Worm (Caenorhabditis elegans) whole organism, L4 larva: ENCODE data around the gene ifb-2.

Experiments used
- F10B5.3 ChIP-seq: sonication (generic microtip); optimal IDR thresholded peaks from 2 replicates; lab custom pipeline; 2016; ENCODE audit warnings: mild to moderate bottlenecking, missing genetic modification characterization, missing compliant biosample characterization
- Y105C5A.15 ChIP-seq: fragments of 200-800 bp; sonication (Bioruptor generic); IDR thresholded peaks from 2 replicates; pipeline ENCODE4 v1.3.6; 2022; ENCODE audit warnings: missing genetic modification characterization, missing compliant biosample characterization
- ceh-28 ChIP-seq: fragments of 150-350 bp; optimal IDR thresholded peaks from 2 replicates; lab custom pipeline; 2014; ENCODE audit warnings: missing biosample characterization, missing genetic modification reagents, missing genetic modification characterization
- cey-2 ChIP-seq: sonication (generic microtip); optimal IDR thresholded peaks from 3 replicates; lab custom pipeline; 2017; ENCODE audit warnings: missing genetic modification characterization, mild to moderate bottlenecking, missing compliant biosample characterization, antibody characterized with exemption, borderline replicate concordance; ENCODE audit not compliant: insufficient read depth
- ctbp-1 ChIP-seq: fragments of 200-800 bp; sonication (Bioruptor generic); IDR thresholded peaks from 2 replicates; pipeline ENCODE4 v1.3.6; 2022; ENCODE audit warnings: missing genetic modification reagents, missing genetic modification characterization, missing compliant biosample characterization
- daf-19 ChIP-seq: fragments of 200-800 bp; sonication (Bioruptor generic); conservative IDR thresholded peaks from 2 replicates; pipeline ENCODE4 v1.3.6; 2022; ENCODE audit warnings: missing genetic modification characterization, missing compliant biosample characterization
- dmd-9 ChIP-seq: fragments of 200-800 bp; sonication (Bioruptor generic); IDR thresholded peaks from 2 replicates; pipeline ENCODE4 v1.3.6; 2022; ENCODE audit warnings: missing genetic modification reagents, missing genetic modification characterization, missing compliant biosample characterization
- dve-1 ChIP-seq: sonication (generic microtip); optimal IDR thresholded peaks from 2 replicates; lab custom pipeline; 2017; ENCODE audit warnings: antibody characterized with exemption, mild to moderate bottlenecking, missing genetic modification characterization, missing compliant biosample characterization; ENCODE audit not compliant: insufficient read depth
- fkh-10 ChIP-seq: fragments of 150-350 bp; optimal IDR thresholded peaks from 2 replicates; lab custom pipeline; 2014; ENCODE audit warnings: missing biosample characterization, missing genetic modification reagents, missing genetic modification characterization
- hlh-11 ChIP-seq: fragments of 200-800 bp; sonication (Bioruptor generic); optimal IDR thresholded peaks from 2 replicates; lab custom pipeline; 2018; ENCODE audit warnings: mild to moderate bottlenecking, missing genetic modification characterization, missing compliant biosample characterization
- hmg-1.1 ChIP-seq: fragments of 200-800 bp; sonication (Bioruptor generic); IDR thresholded peaks from 2 replicates; pipeline ENCODE4 v1.3.6; 2022; ENCODE audit warnings: missing genetic modification reagents, missing genetic modification characterization, missing compliant biosample characterization
- lim-7 ChIP-seq: fragments of 200-800 bp; sonication (Bioruptor generic); IDR thresholded peaks from 2 replicates; pipeline ENCODE4 v1.3.6; 2022; ENCODE audit warnings: missing genetic modification characterization, missing compliant biosample characterization
- lin-13 ChIP-seq: fragments of 150-350 bp; optimal IDR thresholded peaks from 2 replicates; lab custom pipeline; 2014; ENCODE audit warnings: missing biosample characterization, missing genetic modification reagents, missing genetic modification characterization
- lin-38 ChIP-seq: fragments of 200-800 bp; sonication (Bioruptor generic); IDR thresholded peaks from 2 replicates; pipeline ENCODE4 v1.3.6; 2022; ENCODE audit warnings: missing genetic modification reagents, missing genetic modification characterization, missing compliant biosample characterization
- madf-9 ChIP-seq: fragments of 200-800 bp; sonication (Bioruptor generic); conservative IDR thresholded peaks from 2 replicates; pipeline ENCODE4 v1.3.6; 2022; ENCODE audit warnings: missing genetic modification reagents, missing genetic modification characterization, missing compliant biosample characterization
- mep-1 ChIP-seq: fragments of 150-350 bp; sonication (generic microtip); optimal IDR thresholded peaks from 3 replicates; lab custom pipeline; 2014; ENCODE audit warnings: missing biosample characterization, missing genetic modification characterization
- mes-2 ChIP-seq: sonication (generic microtip); optimal IDR thresholded peaks from 2 replicates; lab custom pipeline; 2016; ENCODE audit warnings: missing genotype, mild to moderate bottlenecking, missing genetic modification characterization, missing compliant biosample characterization; ENCODE audit not compliant: poor library complexity, severe bottlenecking
- mxl-2 ChIP-seq: fragments of 200-800 bp; sonication (Bioruptor generic); conservative IDR thresholded peaks from 2 replicates; pipeline ENCODE4 v1.3.6; 2022; ENCODE audit warnings: missing genetic modification reagents, missing genetic modification characterization, missing compliant biosample characterization
- nhr-10 ChIP-seq: fragments of 150-350 bp; optimal IDR thresholded peaks from 2 replicates; lab custom pipeline; 2014; ENCODE audit warnings: missing biosample characterization, missing genetic modification characterization
- nhr-11 ChIP-seq: fragments of 150-350 bp; optimal IDR thresholded peaks from 2 replicates; lab custom pipeline; 2014; ENCODE audit warnings: missing biosample characterization, missing genetic modification characterization
- nhr-28 ChIP-seq: fragments of 150-350 bp; optimal IDR thresholded peaks from 2 replicates; lab custom pipeline; 2014; ENCODE audit warnings: missing biosample characterization, missing genetic modification characterization
- nhr-41 ChIP-seq: fragments of 200-800 bp; sonication (Bioruptor generic); IDR thresholded peaks from 2 replicates; pipeline ENCODE4 v1.3.6; 2022; ENCODE audit warnings: missing genetic modification reagents, missing genetic modification characterization, missing compliant biosample characterization
- nhr-42 ChIP-seq: fragments of 200-800 bp; sonication (Bioruptor generic); IDR thresholded peaks from 2 replicates; pipeline ENCODE4 v1.3.6; 2022; ENCODE audit warnings: missing genetic modification characterization, missing compliant biosample characterization
- nhr-48 ChIP-seq: sonication (generic microtip); optimal IDR thresholded peaks from 2 replicates; lab custom pipeline; 2016; ENCODE audit warnings: mild to moderate bottlenecking, missing genetic modification characterization, missing compliant biosample characterization
- nhr-77 ChIP-seq: fragments of 150-350 bp; optimal IDR thresholded peaks from 2 replicates; lab custom pipeline; 2014; ENCODE audit warnings: missing biosample characterization, missing genetic modification characterization
- pqm-1 ChIP-seq: sonication (generic microtip); optimal IDR thresholded peaks from 2 replicates; lab custom pipeline; 2017; ENCODE audit warnings: missing biosample characterization, missing genetic modification characterization
- saeg-2 ChIP-seq: fragments of 200-800 bp; sonication (Bioruptor generic); IDR thresholded peaks from 2 replicates; pipeline ENCODE4 v1.3.6; 2022; ENCODE audit warnings: missing genetic modification reagents, missing genetic modification characterization, missing compliant biosample characterization
- set-16 ChIP-seq: fragments of 200-800 bp; sonication (Bioruptor generic); IDR thresholded peaks from 2 replicates; pipeline ENCODE4 v1.3.6; 2022; ENCODE audit warnings: missing genetic modification reagents, missing genetic modification characterization, missing compliant biosample characterization
- snpc-1.2 ChIP-seq: fragments of 200-800 bp; sonication (Bioruptor generic); IDR thresholded peaks from 2 replicates; pipeline ENCODE4 v1.3.6; 2022; ENCODE audit warnings: missing genetic modification reagents, missing genetic modification characterization, missing compliant biosample characterization
- snpc-4 ChIP-seq: fragments of 150-350 bp; optimal IDR thresholded peaks from 2 replicates; lab custom pipeline; 2014; ENCODE audit warnings: missing biosample characterization, missing genetic modification characterization
- spr-1 ChIP-seq: sonication (generic microtip); optimal IDR thresholded peaks from 2 replicates; lab custom pipeline; 2016; ENCODE audit warnings: mild to moderate bottlenecking, missing genetic modification characterization, missing compliant biosample characterization
- spr-3 ChIP-seq: fragments of 200-800 bp; sonication (Bioruptor generic); optimal IDR thresholded peaks from 2 replicates; lab custom pipeline; 2018; ENCODE audit warnings: mild to moderate bottlenecking, missing genetic modification characterization, missing compliant biosample characterization
- tag-97 ChIP-seq: fragments of 200-800 bp; sonication (Bioruptor generic); IDR thresholded peaks from 2 replicates; pipeline ENCODE4 v1.3.6; 2022; ENCODE audit warnings: missing genetic modification characterization, missing compliant biosample characterization
- unc-130 ChIP-seq: sonication (generic microtip); optimal IDR thresholded peaks from 2 replicates; lab custom pipeline; 2016; ENCODE audit warnings: missing genetic modification reagents, missing genetic modification characterization, missing compliant biosample characterization
- unc-62 ChIP-seq, 3 experiments: fragments of 150-350 bp in 1 of 3; sonication (generic microtip); optimal IDR thresholded peaks in 2 of 3; peaks in 1 of 3; 1 replicate in 1 of 3; 2 replicates in 2 of 3; lab custom pipeline; 2014 to 2017; ENCODE audit warnings: missing biosample characterization in 3 of 3, missing genetic modification characterization in 3 of 3, missing genetic modification reagents in 3 of 3, missing genotype in 1 of 3
- vab-7 ChIP-seq: fragments of 200-800 bp; sonication (Bioruptor generic); IDR thresholded peaks from 2 replicates; pipeline ENCODE4 v1.3.6; 2022; ENCODE audit warnings: missing genetic modification reagents, missing genetic modification characterization, missing compliant biosample characterization
- zag-1 ChIP-seq: fragments of 150-350 bp; optimal IDR thresholded peaks from 2 replicates; lab custom pipeline; 2014; ENCODE audit warnings: missing biosample characterization, missing genetic modification characterization
- zfp-2 ChIP-seq: sonication (generic microtip); optimal IDR thresholded peaks from 2 replicates; lab custom pipeline; 2016; ENCODE audit warnings: mild to moderate bottlenecking, missing genetic modification characterization, missing compliant biosample characterization
- zip-11 ChIP-seq: fragments of 200-800 bp; sonication (Bioruptor generic); IDR thresholded peaks from 2 replicates; pipeline ENCODE4 v1.3.6; 2022; ENCODE audit warnings: missing genetic modification characterization, missing compliant biosample characterization
- zip-2 ChIP-seq: fragments of 150-350 bp; optimal IDR thresholded peaks from 2 replicates; lab custom pipeline; 2014; ENCODE audit warnings: missing biosample characterization, missing genetic modification characterization

Gene ifb-2

DNA sequence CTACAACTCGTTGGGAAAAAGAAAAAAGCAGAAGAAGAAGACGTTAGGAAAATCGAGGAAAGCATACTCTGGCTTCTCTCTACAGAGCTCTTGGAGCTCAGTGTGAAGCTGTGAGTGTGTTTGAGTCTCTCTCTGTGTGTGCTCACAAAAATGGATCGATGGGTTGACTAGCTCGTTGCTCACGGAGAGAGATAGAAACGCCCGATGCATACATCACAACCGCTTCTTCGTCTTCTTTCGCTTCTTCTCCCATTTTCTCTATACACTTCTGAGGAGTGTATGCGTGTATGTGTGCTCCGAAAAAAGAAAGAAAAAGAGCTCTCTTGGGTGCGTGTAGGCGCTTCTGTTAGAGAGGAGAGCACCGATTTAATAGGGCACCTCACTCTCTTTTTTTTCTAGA is 24.9 kb upstream of the ifb-2 start (continued):
- TF ChIP-seq hmg-1.1 (GFP tag; lab: Robert Waterston, UW) (peak; percentile 86), ceh-28 (peak; percentile 61), nhr-48 (tag; lab: Kevin White, UChicago) (no peak), nhr-10 (tag; lab: Kevin White, UChicago) (no peak)
- TF ChIP-seq, all 104 proteins: peak for 19

DNA sequence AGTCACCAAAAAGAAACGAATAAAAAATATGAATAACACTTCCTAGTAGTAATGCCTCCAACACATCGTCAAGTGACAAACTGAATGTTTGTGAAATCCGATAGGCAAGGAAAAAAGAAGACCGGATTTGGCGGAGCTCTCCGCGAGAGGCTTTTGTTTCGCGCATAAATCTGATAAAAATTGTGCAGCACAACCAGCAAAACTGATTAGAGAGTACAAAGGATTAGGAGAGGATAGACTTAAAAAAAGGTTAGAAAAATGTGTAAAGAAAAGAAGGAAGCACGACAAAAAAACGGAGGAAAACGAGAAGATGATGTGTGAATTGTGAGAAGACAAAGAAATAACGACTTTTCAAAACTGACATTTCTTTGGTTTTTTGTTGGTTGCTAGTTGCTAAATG is 22.3 kb upstream of the ifb-2 start, which contains the start of gene rab-3:
Gene rab-3, minus strand, starts transcription at position 147 of the 400 bp plus-strand sequence.
- TF ChIP-seq hlh-11 (tag; lab: Kevin White, UChicago) = no peak
- TF ChIP-seq F10B5.3 (tag; lab: Kevin White, UChicago) = no peak
- TF ChIP-seq snpc-1.2 = no peak
- TF ChIP-seq ctbp-1 (GFP tag; lab: Robert Waterston, UW) = 0 out of 2 replicates have a peak, but pooled peaks have one; percentile 14
- TF ChIP-seq spr-1 (tag; lab: Kevin White, UChicago) = no peak
- TF ChIP-seq fkh-10 (GFP tag; lab: Kevin White, UChicago) = peak; percentile 10
- no peak for TF ChIP-seq pqm-1
- peak in 1 of 2 experiments; percentile 35 for TF ChIP-seq unc-62 (GFP tag; optimal IDR thresholded peaks at IDR 0.05 in 1 of 2; lab: Kevin White, UChicago)
- no peak for TF ChIP-seq unc-62 (tag; optimal IDR thresholded peaks at IDR 0.05; lab: Kevin White, UChicago)
- TF ChIP-seq nhr-41 (GFP tag; lab: Robert Waterston, UW) = no peak

DNA sequence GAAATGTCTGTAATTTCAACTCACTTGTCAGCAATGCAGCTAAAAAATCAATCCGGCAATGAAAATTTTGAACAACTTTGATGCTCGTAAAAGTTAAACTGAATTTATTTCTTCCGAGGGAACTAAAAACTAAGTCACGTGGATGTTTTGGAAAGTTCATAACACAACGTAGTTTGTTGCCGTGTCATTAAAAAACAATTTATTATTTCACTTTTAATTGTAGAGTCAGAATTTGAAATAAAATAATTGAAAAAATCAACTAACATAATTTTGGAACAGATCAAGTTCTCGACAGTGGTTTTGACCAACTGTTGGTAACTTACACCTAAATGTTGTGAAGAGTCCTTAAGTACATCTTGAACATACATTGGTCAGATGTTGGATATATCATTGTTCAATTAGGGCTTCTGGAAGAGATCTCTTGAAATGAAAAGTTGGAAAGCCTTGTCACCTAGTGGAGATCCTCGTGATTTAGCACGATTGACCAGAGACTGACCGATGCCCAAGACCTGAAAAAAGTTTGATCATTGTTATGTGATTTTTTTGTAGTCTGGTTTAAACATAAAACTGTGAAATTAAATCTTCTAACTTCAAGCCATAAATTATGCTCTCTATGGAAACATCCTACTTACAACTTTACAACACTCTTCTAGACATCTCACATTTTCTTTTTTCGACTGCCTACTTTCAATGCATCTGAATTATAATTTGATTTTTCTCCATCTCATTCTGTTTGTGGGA is 19.5 kb upstream of the ifb-2 start, which contains the start of the genes C18A3.7 and C18A3.11:
Gene C18A3.7, minus strand, starts transcription at position 101 of the 741 bp plus-strand sequence.
Gene C18A3.11, plus strand, starts transcription at position 691 of the 741 bp plus-strand sequence.
- TF ChIP-seq spr-3 (GFP tag; lab: Kevin White, UChicago) = no peak
- no peak for TF ChIP-seq dmd-9 (GFP tag; lab: Robert Waterston, UW)
- no peak for TF ChIP-seq mes-2 (tag; lab: Kevin White, UChicago)
- TF ChIP-seq snpc-4 (tag; lab: Kevin White, UChicago) = no peak
- TF ChIP-seq vab-7 (GFP tag; lab: Robert Waterston, UW) = no peak
- no peak for TF ChIP-seq nhr-11 (tag; lab: Kevin White, UChicago)
- no peak for TF ChIP-seq lin-13 (GFP tag; lab: Kevin White, UChicago)
- TF ChIP-seq nhr-42 (GFP tag; lab: Robert Waterston, UW) = no peak
- TF ChIP-seq set-16 (GFP tag; lab: Robert Waterston, UW) = no peak
- TF ChIP-seq ctbp-1 (GFP tag; lab: Robert Waterston, UW) = no peak
- no peak for TF ChIP-seq cey-2
- TF ChIP-seq mxl-2 (GFP tag; lab: Robert Waterston, UW) = no peak
- TF ChIP-seq saeg-2 (GFP tag; lab: Robert Waterston, UW) = no peak
- no peak for TF ChIP-seq pqm-1
- no peak for TF ChIP-seq lim-7 (GFP tag; lab: Robert Waterston, UW)
- no peak for TF ChIP-seq nhr-77
- no peak for TF ChIP-seq daf-19 (GFP tag; lab: Robert Waterston, UW)

DNA sequence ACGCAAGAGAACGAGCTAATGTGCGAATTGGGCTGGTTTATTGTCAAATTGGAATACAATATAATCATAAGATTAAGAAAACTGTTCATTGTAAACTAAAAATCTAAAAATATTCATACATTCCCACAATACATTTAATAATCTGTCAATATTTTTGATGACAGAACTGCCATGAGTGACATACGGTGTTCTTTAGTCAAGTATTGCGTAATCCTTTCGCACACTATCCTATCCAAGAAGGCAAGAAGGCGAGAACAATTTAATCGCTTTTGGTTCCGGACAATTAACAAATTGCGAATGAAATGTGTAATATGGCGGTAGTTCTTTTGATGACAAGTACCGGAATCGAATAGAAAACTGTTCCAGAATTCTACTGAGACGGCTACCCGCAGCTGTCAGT is 15.1 kb upstream of the ifb-2 start:
- no peak for TF ChIP-seq zag-1
- TF ChIP-seq nhr-41 (GFP tag; lab: Robert Waterston, UW) = no peak
- TF ChIP-seq unc-130 (GFP tag; lab: Kevin White, UChicago) = no peak
- TF ChIP-seq zip-11 (GFP tag; lab: Robert Waterston, UW) = no peak
- TF ChIP-seq Y105C5A.15 (GFP tag; lab: Robert Waterston, UW) = no peak
- no peak for TF ChIP-seq vab-7 (GFP tag; lab: Robert Waterston, UW)
- no peak for TF ChIP-seq nhr-77
- no peak for TF ChIP-seq zip-2
- TF ChIP-seq dve-1 (tag; lab: Kevin White, UChicago) = no peak
- TF ChIP-seq dmd-9 (GFP tag; lab: Robert Waterston, UW) = no peak
- TF ChIP-seq zfp-2 (tag; lab: Kevin White, UChicago) = no peak
- TF ChIP-seq nhr-28 (tag; lab: Kevin White, UChicago) = no peak
- no peak for TF ChIP-seq nhr-48 (tag; lab: Kevin White, UChicago)
- no peak for TF ChIP-seq lin-38
- TF ChIP-seq mes-2 (tag; lab: Kevin White, UChicago) = no peak
- no peak for TF ChIP-seq madf-9
- TF ChIP-seq tag-97 = no peak
- TF ChIP-seq mep-1 (tag; lab: Kevin White, UChicago) = no peak
- TF ChIP-seq, all 104 proteins: peak for 0
